Fruit fly (Drosophila melanogaster) whole organism, wandering third instar larva: ENCODE data around the gene CG42564.
A peak's percentile ranks its signal among the peaks of the same experiment; 100 is the strongest.

ENCODE experiments used
- Myc ChIP-seq: fragments of >200 bp; optimal IDR thresholded peaks from 2 replicates; lab custom pipeline; 2017
- OdsH ChIP-seq: fragments of 200-800 bp; sonication (Bioruptor generic); optimal IDR thresholded peaks from 2 replicates; lab custom pipeline; 2016; ENCODE audit warnings: missing biosample characterization, mild to moderate bottlenecking, missing genetic modification characterization
- pan ChIP-seq: fragments of >200 bp; optimal IDR thresholded peaks from 2 replicates; lab custom pipeline; 2017
- sage ChIP-seq: fragments of 200-800 bp; sonication (Bioruptor generic); optimal IDR thresholded peaks from 2 replicates; lab custom pipeline; 2016; ENCODE audit warnings: missing biosample characterization, mild to moderate bottlenecking, missing genetic modification characterization
- usp ChIP-seq: fragments of >200 bp; optimal IDR thresholded peaks from 2 replicates; lab custom pipeline; 2017; ENCODE audit warnings: missing biosample characterization, missing genetic modification characterization

- TF ChIP-seq Myc (lab: Kevin White, UChicago): no peak
- peak; percentile 44 for TF ChIP-seq OdsH
- no peak for TF ChIP-seq usp (GFP tag; lab: Kevin White, UChicago)
- no peak for TF ChIP-seq pan (lab: Kevin White, UChicago)
- no peak for TF ChIP-seq sage (GFP tag; lab: Kevin White, UChicago)
These were observed 42.0 kb downstream of the CG42564 start for dm6 chr3R:6416242-6416641.
